Fruit fly (Drosophila melanogaster) whole organism, prepupa: ENCODE results near the gene CG18223.

Experiments used
- CG16779 ChIP-seq: fragments of 200-800 bp; sonication (Bioruptor generic); optimal IDR thresholded peaks from 3 replicates; lab custom pipeline; 2017; ENCODE audit warnings: missing biosample characterization, mild to moderate bottlenecking, missing genetic modification characterization
- CG6854 ChIP-seq: fragments of 200-800 bp; sonication (Bioruptor generic); optimal IDR thresholded peaks from 2 replicates; lab custom pipeline; 2017; ENCODE audit warnings: missing biosample characterization, mild to moderate bottlenecking, missing genetic modification characterization
- Eip93F ChIP-seq: fragments of 200-800 bp; sonication (Bioruptor generic); optimal IDR thresholded peaks from 2 replicates; lab custom pipeline; 2016; ENCODE audit warnings: missing biosample characterization, mild to moderate bottlenecking, missing genetic modification characterization
- OdsH ChIP-seq: fragments of 200-800 bp; sonication (Bioruptor generic); optimal IDR thresholded peaks from 3 replicates; lab custom pipeline; 2016; ENCODE audit warnings: missing biosample characterization, missing genetic modification characterization
- acj6 ChIP-seq: fragments of 200-800 bp; sonication (Bioruptor generic); optimal IDR thresholded peaks from 3 replicates; lab custom pipeline; 2016; ENCODE audit warnings: missing biosample characterization, missing genetic modification characterization
- eg ChIP-seq: fragments of 200-800 bp; sonication (Bioruptor generic); IDR thresholded peaks from 3 replicates; pipeline ENCODE4 v1.3.6; 2022; ENCODE audit warnings: missing biosample characterization, missing genetic modification characterization
- esn ChIP-seq: fragments of 200-800 bp; sonication (Bioruptor generic); optimal IDR thresholded peaks from 2 replicates; lab custom pipeline; 2016; ENCODE audit warnings: missing biosample characterization, mild to moderate bottlenecking, missing genetic modification characterization, moderate library complexity
- pdm3 ChIP-seq: fragments of 200-800 bp; sonication (Bioruptor generic); optimal IDR thresholded peaks from 3 replicates; lab custom pipeline; 2016; ENCODE audit warnings: missing biosample characterization, missing genetic modification characterization
- svp ChIP-seq: fragments of 200-800 bp; sonication (Bioruptor generic); peaks from one replicate; lab custom pipeline; 2016; ENCODE audit warnings: missing biosample characterization, missing genetic modification characterization

DNA sequence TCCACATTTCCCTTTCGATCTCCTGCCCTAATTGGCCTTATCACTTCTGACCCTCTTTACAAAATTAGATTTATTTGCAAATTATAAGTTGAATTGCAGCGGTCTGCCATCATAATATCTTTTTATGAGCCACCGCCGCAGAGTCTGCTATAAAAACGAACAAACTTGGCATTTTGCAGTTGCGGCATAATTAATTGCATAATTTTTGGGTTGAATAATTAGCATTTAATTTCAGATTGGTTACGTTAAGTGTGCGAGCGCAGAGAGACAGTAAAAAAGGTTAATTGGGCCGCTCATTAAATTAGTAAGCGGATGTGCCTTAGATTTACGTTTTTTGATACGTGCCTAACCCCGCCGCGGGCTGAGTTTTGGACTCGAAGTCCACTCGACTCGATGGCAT is 29.0 kb upstream of the CG18223 start:
- TF ChIP-seq esn (GFP tag; lab: Kevin White, UChicago) (no peak), Eip93F (GFP tag; lab: Kevin White, UChicago) (no peak), OdsH (GFP tag; lab: Kevin White, UChicago) (no peak), CG16779 (tag; lab: Kevin White, UChicago) (no peak), CG6854 (GFP tag; lab: Kevin White, UChicago) (no peak), eg (GFP tag; lab: Robert Waterston, UW) (no peak), acj6 (no peak), svp (no peak), pdm3 (no peak)
